Fruit fly (Drosophila melanogaster): ENCODE data around the gene Tango5.

DNA sequence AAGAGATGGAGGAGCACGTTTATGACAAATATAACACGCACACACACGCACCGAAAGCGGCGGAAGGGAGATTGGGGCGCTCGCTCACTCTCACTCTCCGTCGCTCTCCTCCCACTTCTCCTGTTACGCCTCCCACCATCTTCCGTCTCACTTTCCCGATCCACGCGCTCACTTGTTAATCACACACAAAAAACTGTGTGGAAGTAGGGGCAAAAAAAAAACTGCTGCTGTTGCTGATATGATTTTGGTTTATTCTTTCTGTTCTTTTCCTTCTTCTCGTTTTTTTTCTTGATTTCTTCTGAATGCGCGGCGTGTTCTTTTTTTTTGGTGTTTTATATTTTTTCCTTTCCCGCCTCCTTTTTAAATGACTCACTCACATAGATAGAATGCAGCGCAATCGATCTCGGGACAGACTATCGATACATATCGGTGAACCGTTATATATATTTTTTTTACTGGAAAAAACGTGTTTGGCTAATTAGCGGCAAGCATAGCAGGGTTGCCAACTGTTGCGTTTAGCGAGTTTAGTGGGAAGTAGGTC, 41.5 kb upstream of the Tango5 start:
- no peak for TF ChIP-seq Myc (optimal IDR thresholded peaks at IDR 0.05)
- TF ChIP-seq insv (optimal IDR thresholded peaks at IDR 0.05) = no peak
- TF ChIP-seq h (optimal IDR thresholded peaks at IDR 0.05) = no peak
- TF ChIP-seq psq (optimal IDR thresholded peaks at IDR 0.05) = no peak
- TF ChIP-seq ttk (optimal IDR thresholded peaks at IDR 0.05) = no peak
- TF ChIP-seq Sin3A (optimal IDR thresholded peaks at IDR 0.05) = no peak
